Worm (Caenorhabditis elegans): Measurements from ENCODE around the gene pxl-1.

Gene pxl-1

DNA sequence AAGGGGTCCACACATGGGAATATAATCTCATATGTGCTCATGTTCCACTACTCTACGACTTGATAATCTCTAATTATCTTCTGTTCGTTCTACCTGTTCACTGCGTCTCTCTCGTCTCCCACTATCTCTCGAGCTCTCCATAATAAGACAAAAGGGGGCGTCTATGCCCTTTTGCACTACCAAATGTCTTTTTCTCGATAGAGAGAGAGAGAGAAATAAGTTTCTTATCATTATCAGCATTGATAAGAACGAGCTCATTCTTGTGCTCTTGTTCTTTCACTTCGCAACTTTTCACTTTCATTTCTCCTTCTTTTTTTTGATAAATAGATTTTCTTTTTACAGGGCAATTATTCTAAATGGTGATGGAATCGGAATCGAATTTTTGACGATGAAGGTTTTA is 20.1 kb upstream of the pxl-1 start:
- peak; percentile 2 for TF ChIP-seq ZK185.1 (tag; optimal IDR thresholded peaks at IDR 0.05; ENCODE audit: poor library complexity, severe bottlenecking)
- TF ChIP-seq F10E7.11 (tag; optimal IDR thresholded peaks at IDR 0.05) = no peak
- TF ChIP-seq ceh-40 (GFP tag; IDR thresholded peaks at IDR 0.05) = no peak
- TF ChIP-seq zfh-2 (GFP tag; conservative IDR thresholded peaks at IDR 0.05) = no peak
- 0 out of 2 replicates have a peak, but pooled peaks have one; percentile 6 for TF ChIP-seq hmg-1.2 (GFP tag; IDR thresholded peaks at IDR 0.05)
- TF ChIP-seq hlh-12 (tag; optimal IDR thresholded peaks at IDR 0.05) = no peak
- TF ChIP-seq madf-6 (GFP tag; IDR thresholded peaks at IDR 0.05) = no peak
- TF ChIP-seq ceh-58 (GFP tag; IDR thresholded peaks at IDR 0.05) = no peak
- peak; percentile 55 for TF ChIP-seq dox-1 (GFP tag; IDR thresholded peaks at IDR 0.05)
- TF ChIP-seq D2030.7 (GFP tag; IDR thresholded peaks at IDR 0.05) = no peak
- TF ChIP-seq bed-1 (GFP tag; IDR thresholded peaks at IDR 0.05) = no peak
- no peak for TF ChIP-seq attf-5 (GFP tag; optimal IDR thresholded peaks at IDR 0.05)
- no peak for TF ChIP-seq atf-7 (tag; optimal IDR thresholded peaks at IDR 0.05)
- TF ChIP-seq F52B5.7 (tag; optimal IDR thresholded peaks at IDR 0.05) = no peak
- TF ChIP-seq nhr-80 (tag; optimal IDR thresholded peaks at IDR 0.05) = peak; percentile 88

ce11 chrIII:5914717-5915116 is 18.9 kb upstream of the pxl-1 start:
- TF ChIP-seq ZK185.1 (tag; optimal IDR thresholded peaks at IDR 0.05; ENCODE audit: poor library complexity, severe bottlenecking) (no peak), F52B5.7 (tag; optimal IDR thresholded peaks at IDR 0.05) (peak; percentile 3), lin-26 (GFP tag; IDR thresholded peaks at IDR 0.05) (no peak), bed-2 (GFP tag; IDR thresholded peaks at IDR 0.05) (no peak), Y67H2A.10 (GFP tag; conservative IDR thresholded peaks at IDR 0.05) (no peak), hlh-12 (tag; optimal IDR thresholded peaks at IDR 0.05) (no peak), nhr-80 (tag; optimal IDR thresholded peaks at IDR 0.05) (peak; percentile 67), ztf-28 (GFP tag; IDR thresholded peaks at IDR 0.05) (no peak), repo-1 (tag; optimal IDR thresholded peaks at IDR 0.05) (no peak), ceh-58 (GFP tag; IDR thresholded peaks at IDR 0.05) (no peak), dpff-1 (tag; optimal IDR thresholded peaks at IDR 0.05) (no peak), D2030.7 (GFP tag; IDR thresholded peaks at IDR 0.05) (0 out of 2 replicates have a peak, but pooled peaks have one; percentile 35), atf-7 (tag; optimal IDR thresholded peaks at IDR 0.05) (no peak), die-1 (tag; optimal IDR thresholded peaks at IDR 0.05) (peak; percentile 12), nfya-2 (GFP tag; IDR thresholded peaks at IDR 0.05) (no peak), zfh-2 (GFP tag; conservative IDR thresholded peaks at IDR 0.05) (no peak; the same call in none of the 2 replicates), Y53F4B.3 (GFP tag; IDR thresholded peaks at IDR 0.05) (no peak), nhr-179 (tag; optimal IDR thresholded peaks at IDR 0.05) (no peak), attf-5 (GFP tag; optimal IDR thresholded peaks at IDR 0.05) (no peak), pha-4 (tag; optimal IDR thresholded peaks at IDR 0.05) (no peak), lsy-27 (tag; optimal IDR thresholded peaks at IDR 0.05; ENCODE audit: borderline replicate concordance, insufficient read depth) (no peak), ekl-4 (GFP tag; IDR thresholded peaks at IDR 0.05) (no peak), F49E8.2 (tag; optimal IDR thresholded peaks at IDR 0.05; ENCODE audit: insufficient read depth) (no peak), sptf-2 (GFP tag; optimal IDR thresholded peaks at IDR 0.05) (no peak), somi-1 (GFP tag; optimal IDR thresholded peaks at IDR 0.05) (no peak), ceh-91 (GFP tag; IDR thresholded peaks at IDR 0.05) (no peak), cebp-2 (GFP tag; IDR thresholded peaks at IDR 0.05) (no peak), hlh-26 (GFP tag; conservative IDR thresholded peaks at IDR 0.05) (no peak), mxl-1 (tag; optimal IDR thresholded peaks at IDR 0.05) (no peak), nhr-120 (GFP tag; IDR thresholded peaks at IDR 0.05) (no peak), zim-3 (tag; optimal IDR thresholded peaks at IDR 0.05) (no peak), lin-54 (GFP tag; optimal IDR thresholded peaks at IDR 0.05) (peak; percentile 33), K12H6.12 (tag; optimal IDR thresholded peaks at IDR 0.05) (no peak), nhr-90 (tag; optimal IDR thresholded peaks at IDR 0.05) (no peak), nfyb-1 (GFP tag; IDR thresholded peaks at IDR 0.05) (peak; percentile 54; the same call in 1 of the 2 replicates), tbp1 (GFP tag; optimal IDR thresholded peaks at IDR 0.05) (no peak), mcd-1 (GFP tag; IDR thresholded peaks at IDR 0.05) (no peak), ztf-18 (tag; optimal IDR thresholded peaks at IDR 0.05) (no peak), mel-28 (tag; optimal IDR thresholded peaks at IDR 0.05; ENCODE audit: borderline replicate concordance) (no peak), unc-130 (GFP tag; optimal IDR thresholded peaks at IDR 0.05) (no peak), egl-44 (GFP tag; IDR thresholded peaks at IDR 0.05) (no peak)

Data from whole organism, young adult.